Worm (Caenorhabditis elegans) whole organism, L4 larva: ENCODE results near the gene C17G1.5.

Experiments used
- Y105C5A.15 ChIP-seq: fragments of 200-800 bp; sonication (Bioruptor generic); IDR thresholded peaks from 2 replicates; pipeline ENCODE4 v1.3.6; 2022; ENCODE audit warnings: missing genetic modification characterization, missing compliant biosample characterization
- Y48G9A.11 ChIP-seq: fragments of 200-800 bp; sonication (Bioruptor generic); IDR thresholded peaks from 2 replicates; pipeline ENCODE4 v1.3.6; 2022; ENCODE audit warnings: missing genetic modification reagents, missing genetic modification characterization, missing compliant biosample characterization
- ZK546.5 ChIP-seq, 2 experiments: sonication (generic microtip); optimal IDR thresholded peaks; 2 replicates each; lab custom pipeline; 2017; ENCODE audit warnings: missing biosample characterization in 2 of 2, missing genetic modification characterization in 2 of 2
- dmd-6 ChIP-seq: fragments of 200-800 bp; sonication (Bioruptor generic); IDR thresholded peaks from 2 replicates; pipeline ENCODE4 v1.3.6; 2022; ENCODE audit warnings: missing genetic modification reagents, missing genetic modification characterization, missing compliant biosample characterization
- lin-13 ChIP-seq: fragments of 150-350 bp; optimal IDR thresholded peaks from 2 replicates; lab custom pipeline; 2014; ENCODE audit warnings: missing biosample characterization, missing genetic modification reagents, missing genetic modification characterization
- nhr-11 ChIP-seq: fragments of 150-350 bp; optimal IDR thresholded peaks from 2 replicates; lab custom pipeline; 2014; ENCODE audit warnings: missing biosample characterization, missing genetic modification characterization
- pha-4 ChIP-seq, 2 experiments: fragments of 150-350 bp in 1 of 2; fragments of 200-800 bp in 1 of 2; sonication (Bioruptor generic) in 1 of 2; IDR thresholded peaks in 1 of 2; optimal IDR thresholded peaks in 1 of 2; 2 replicates each; pipeline versions ENCODE4 v1.3.6 to Lab custom; 2014 to 2022; ENCODE audit warnings: missing genetic modification characterization in 2 of 2, missing genetic modification reagents in 2 of 2, missing biosample characterization in 1 of 2, missing compliant biosample characterization in 1 of 2
- zfp-3 ChIP-seq: fragments of 200-800 bp; sonication (Bioruptor generic); conservative IDR thresholded peaks from 2 replicates; pipeline ENCODE4 v1.3.6; 2022; ENCODE audit warnings: missing genetic modification reagents, missing genetic modification characterization, missing compliant biosample characterization

- no peak for TF ChIP-seq zfp-3
- no peak for TF ChIP-seq Y48G9A.11 (GFP tag; lab: Robert Waterston, UW)
- TF ChIP-seq pha-4 (GFP tag; IDR thresholded peaks at IDR 0.05; lab: Robert Waterston, UW) = no peak
- TF ChIP-seq pha-4 (tag; optimal IDR thresholded peaks at IDR 0.05; lab: Kevin White, UChicago) = no peak
- TF ChIP-seq lin-13 (GFP tag; lab: Kevin White, UChicago) = no peak
- no peak for TF ChIP-seq Y105C5A.15 (GFP tag; lab: Robert Waterston, UW)
- TF ChIP-seq nhr-11 = no peak
- TF ChIP-seq ZK546.5 (tag; optimal IDR thresholded peaks at IDR 0.05; lab: Kevin White, UChicago) = no peak
- TF ChIP-seq dmd-6 (GFP tag; lab: Robert Waterston, UW) = no peak
Measured at ce11 chrX:9938537-9938936, at the start of gene C17G1.5, which contains the start of gene C17G1.14.
